Worm (Caenorhabditis elegans): ENCODE data around the gene C45G9.12.

- no peak for TF ChIP-seq R02D3.7 (tag; optimal IDR thresholded peaks at IDR 0.05)
- no peak for TF ChIP-seq skn-1 (tag; optimal IDR thresholded peaks at IDR 0.05)
- no peak for TF ChIP-seq eor-1 (tag; optimal IDR thresholded peaks at IDR 0.05)
- no peak for TF ChIP-seq nfya-1 (tag; optimal IDR thresholded peaks at IDR 0.05; ENCODE audit: insufficient read depth)
- no peak for TF ChIP-seq ztf-11 (tag; optimal IDR thresholded peaks at IDR 0.05)
Measured at ce11 chrIII:5077150-5077814, 5.9 kb upstream of the C45G9.12 start, which contains the start of gene alh-1.

All from whole organism, L3 larva.